Worm (Caenorhabditis elegans) whole organism, late embryonic: ENCODE data around the gene F39G3.3.
A peak's percentile ranks its signal among the peaks of the same experiment; 100 is the strongest.

Experiments
- C08G9.2 ChIP-seq: sonication (generic microtip); optimal IDR thresholded peaks from 2 replicates; lab custom pipeline; 2016; ENCODE audit warnings: mild to moderate bottlenecking, missing genetic modification characterization, moderate library complexity, missing compliant biosample characterization
- C38D4.7 ChIP-seq: fragments of 200-800 bp; sonication (Bioruptor generic); optimal IDR thresholded peaks from 2 replicates; lab custom pipeline; 2018; ENCODE audit warnings: mild to moderate bottlenecking, missing genetic modification characterization, moderate library complexity, missing compliant biosample characterization
- F13H6.1 ChIP-seq: sonication (generic microtip); optimal IDR thresholded peaks from 2 replicates; lab custom pipeline; 2016; ENCODE audit warnings: missing genetic modification characterization, missing compliant biosample characterization
- K02D7.2 ChIP-seq: sonication (generic microtip); optimal IDR thresholded peaks from 2 replicates; lab custom pipeline; 2017; ENCODE audit warnings: mild to moderate bottlenecking, missing genetic modification characterization, missing compliant biosample characterization
- K09A11.1 ChIP-seq: sonication (generic microtip); optimal IDR thresholded peaks from 2 replicates; lab custom pipeline; 2017; ENCODE audit warnings: antibody characterized with exemption, mild to moderate bottlenecking, missing genetic modification characterization, missing compliant biosample characterization; ENCODE audit not compliant: insufficient read depth
- T23F11.4 ChIP-seq: fragments of 200-800 bp; sonication (Bioruptor generic); optimal IDR thresholded peaks from 2 replicates; lab custom pipeline; 2018; ENCODE audit warnings: mild to moderate bottlenecking, missing genetic modification characterization, missing compliant biosample characterization
- Y22D7AL.16 ChIP-seq: sonication (generic microtip); optimal IDR thresholded peaks from 2 replicates; lab custom pipeline; 2016; ENCODE audit warnings: missing genetic modification characterization, missing compliant biosample characterization
- ceh-18 ChIP-seq: sonication (generic microtip); optimal IDR thresholded peaks from 2 replicates; lab custom pipeline; 2016; ENCODE audit warnings: missing genetic modification characterization, missing compliant biosample characterization
- ceh-2 ChIP-seq: sonication (generic microtip); optimal IDR thresholded peaks from 2 replicates; lab custom pipeline; 2016; ENCODE audit warnings: missing genotype, missing genetic modification characterization, missing compliant biosample characterization
- ceh-22 ChIP-seq: sonication (generic microtip); optimal IDR thresholded peaks from 2 replicates; lab custom pipeline; 2017; ENCODE audit warnings: missing biosample characterization, missing genetic modification characterization
- ceh-24 ChIP-seq: sonication (generic microtip); optimal IDR thresholded peaks from 2 replicates; lab custom pipeline; 2016; ENCODE audit warnings: mild to moderate bottlenecking, missing genetic modification characterization, missing compliant biosample characterization
- ceh-34 ChIP-seq: sonication (generic microtip); optimal IDR thresholded peaks from 2 replicates; lab custom pipeline; 2016; ENCODE audit warnings: mild to moderate bottlenecking, missing genetic modification characterization, missing compliant biosample characterization
- ceh-48 ChIP-seq: sonication (generic microtip); optimal IDR thresholded peaks from 2 replicates; lab custom pipeline; 2016; ENCODE audit warnings: missing genetic modification characterization, inconsistent platforms, missing compliant biosample characterization
- ceh-9 ChIP-seq: sonication (generic microtip); optimal IDR thresholded peaks from 2 replicates; lab custom pipeline; 2016; ENCODE audit warnings: mild to moderate bottlenecking, missing genetic modification characterization, inconsistent platforms, missing compliant biosample characterization
- dmd-4 ChIP-seq: sonication (generic microtip); optimal IDR thresholded peaks from 2 replicates; lab custom pipeline; 2016; ENCODE audit warnings: borderline replicate concordance, missing genetic modification characterization, missing compliant biosample characterization
- elt-2 ChIP-seq: sonication (generic microtip); optimal IDR thresholded peaks from 2 replicates; lab custom pipeline; 2016; ENCODE audit warnings: missing genetic modification reagents, missing genetic modification characterization, missing compliant biosample characterization
- elt-4 ChIP-seq: sonication (generic microtip); optimal IDR thresholded peaks from 2 replicates; lab custom pipeline; 2016; ENCODE audit warnings: missing genetic modification characterization, missing compliant biosample characterization
- ets-4 ChIP-seq: sonication (generic microtip); optimal IDR thresholded peaks from 2 replicates; lab custom pipeline; 2016; ENCODE audit warnings: missing genetic modification characterization, missing compliant biosample characterization
- eyg-1 ChIP-seq: sonication (generic microtip); optimal IDR thresholded peaks from 2 replicates; lab custom pipeline; 2016; ENCODE audit warnings: missing genotype, missing genetic modification characterization, missing compliant biosample characterization
- hlh-6 ChIP-seq: sonication (generic microtip); optimal IDR thresholded peaks from 2 replicates; lab custom pipeline; 2016; ENCODE audit warnings: missing genotype, missing genetic modification characterization, missing compliant biosample characterization
- hlh-8 ChIP-seq: sonication (generic microtip); optimal IDR thresholded peaks from 2 replicates; lab custom pipeline; 2016; ENCODE audit warnings: missing genotype, missing genetic modification characterization, missing compliant biosample characterization
- lim-6 ChIP-seq: sonication (generic microtip); optimal IDR thresholded peaks from 2 replicates; lab custom pipeline; 2016; ENCODE audit warnings: missing genetic modification characterization, missing compliant biosample characterization
- lin-11 ChIP-seq: fragments of 200-800 bp; sonication (Bioruptor generic); optimal IDR thresholded peaks from 2 replicates; lab custom pipeline; 2018; ENCODE audit warnings: mild to moderate bottlenecking, missing genetic modification characterization, missing compliant biosample characterization
- mec-3 ChIP-seq: sonication (generic microtip); optimal IDR thresholded peaks from 2 replicates; lab custom pipeline; 2016; ENCODE audit warnings: borderline replicate concordance, missing genetic modification characterization, missing compliant biosample characterization
- nhr-232 ChIP-seq: sonication (generic microtip); optimal IDR thresholded peaks from 2 replicates; lab custom pipeline; 2016; ENCODE audit warnings: missing genetic modification characterization, missing compliant biosample characterization
- npax-4 ChIP-seq: sonication (generic microtip); optimal IDR thresholded peaks from 2 replicates; lab custom pipeline; 2016; ENCODE audit warnings: missing genetic modification characterization, missing compliant biosample characterization
- odd-2 ChIP-seq: sonication (generic microtip); optimal IDR thresholded peaks from 2 replicates; lab custom pipeline; 2017; ENCODE audit warnings: antibody characterized with exemption, mild to moderate bottlenecking, missing genetic modification characterization, missing compliant biosample characterization
- pag-3 ChIP-seq: sonication (generic microtip); optimal IDR thresholded peaks from 2 replicates; lab custom pipeline; 2016; ENCODE audit warnings: missing compliant biosample characterization, missing genetic modification characterization, borderline replicate concordance
- pat-9 ChIP-seq: fragments of 200-800 bp; sonication (Bioruptor generic); optimal IDR thresholded peaks from 2 replicates; lab custom pipeline; 2018; ENCODE audit warnings: mild to moderate bottlenecking, missing genetic modification characterization, moderate library complexity, missing compliant biosample characterization
- pax-1 ChIP-seq: fragments of 150-350 bp; optimal IDR thresholded peaks from 2 replicates; lab custom pipeline; 2014; ENCODE audit warnings: missing biosample characterization, missing genetic modification characterization
- pha-2 ChIP-seq: sonication (generic microtip); optimal IDR thresholded peaks from 2 replicates; lab custom pipeline; 2017; ENCODE audit warnings: mild to moderate bottlenecking, missing genetic modification characterization, missing compliant biosample characterization
- pqm-1 ChIP-seq: sonication (generic microtip); optimal IDR thresholded peaks from 2 replicates; lab custom pipeline; 2016; ENCODE audit warnings: missing genetic modification characterization, missing compliant biosample characterization
- rnt-1 ChIP-seq: sonication (generic microtip); optimal IDR thresholded peaks from 2 replicates; lab custom pipeline; 2016; ENCODE audit warnings: missing genetic modification characterization, missing compliant biosample characterization
- syd-9 ChIP-seq: sonication (generic microtip); optimal IDR thresholded peaks from 2 replicates; lab custom pipeline; 2016; ENCODE audit warnings: mild to moderate bottlenecking, missing genetic modification characterization, moderate library complexity, missing compliant biosample characterization
- tbx-7 ChIP-seq: sonication (generic microtip); optimal IDR thresholded peaks from 2 replicates; lab custom pipeline; 2016; ENCODE audit warnings: missing genotype, missing genetic modification characterization, missing compliant biosample characterization
- unc-86 ChIP-seq: sonication (generic microtip); optimal IDR thresholded peaks from 2 replicates; lab custom pipeline; 2016; ENCODE audit warnings: missing genetic modification characterization, missing compliant biosample characterization

Gene F39G3.3

DNA sequence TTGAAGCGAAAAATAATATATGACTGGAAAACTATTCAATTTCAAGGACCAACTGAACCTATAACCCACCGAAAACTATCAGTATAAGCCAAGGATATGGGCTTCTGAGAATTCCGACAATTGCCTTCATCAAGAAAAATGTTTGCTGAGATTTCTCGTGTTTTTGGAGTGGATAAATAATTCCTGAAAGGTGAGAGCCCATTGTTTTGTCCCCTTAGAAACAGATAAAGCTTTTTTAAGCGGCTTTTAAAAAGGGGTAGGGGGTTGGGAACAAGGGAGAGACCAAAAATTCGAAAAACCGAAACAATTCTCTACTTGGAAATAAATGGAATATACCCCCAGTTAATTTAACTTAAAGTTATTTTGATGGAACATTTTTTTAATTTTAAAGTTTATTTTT, 34.8 kb downstream of the F39G3.3 start, which contains the start of gene C18G1.8:
TSS of gene C18G1.8 (minus strand) at position 101 of the 400 bp plus-strand sequence.
- TF ChIP-seq K09A11.1 (tag; lab: Kevin White, UChicago) = no peak
- TF ChIP-seq ceh-22 = no peak
- TF ChIP-seq elt-2 = no peak
- no peak for TF ChIP-seq C38D4.7 (GFP tag; lab: Kevin White, UChicago)
- no peak for TF ChIP-seq ceh-9
- TF ChIP-seq ets-4 (tag; lab: Kevin White, UChicago) = no peak
- no peak for TF ChIP-seq mec-3
- TF ChIP-seq K02D7.2 (tag; lab: Kevin White, UChicago) = no peak
- TF ChIP-seq, all 69 proteins: peak for 0

DNA sequence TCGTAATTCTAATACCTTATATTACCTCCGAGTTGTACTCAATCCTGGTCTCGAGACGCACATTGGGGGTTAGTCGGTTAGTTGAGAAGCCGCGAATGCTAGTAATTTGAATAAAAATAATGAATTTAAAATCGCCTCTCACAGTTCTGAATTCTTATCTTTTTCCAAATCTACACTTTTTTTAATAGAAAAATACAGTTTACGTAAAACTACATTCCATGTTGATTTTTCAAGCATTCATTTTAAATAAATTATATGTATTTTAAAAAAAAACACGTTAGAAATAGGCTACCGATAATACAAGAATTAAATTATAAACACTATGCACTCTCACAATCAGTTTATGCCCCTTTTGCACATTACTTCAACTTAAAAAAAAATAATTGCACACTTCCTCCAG, 37.9 kb downstream of the F39G3.3 start, which contains the start of gene C18G1.9:
TSS of gene C18G1.9 (minus strand) at position 101 of the 400 bp plus-strand sequence.
- TF ChIP-seq pag-3 (no peak), eyg-1 (tag; lab: Kevin White, UChicago) (no peak), rnt-1 (tag; lab: Kevin White, UChicago) (no peak), nhr-232 (tag; lab: Kevin White, UChicago) (no peak), C38D4.7 (GFP tag; lab: Kevin White, UChicago) (no peak), syd-9 (tag; lab: Kevin White, UChicago) (no peak), lin-11 (no peak), tbx-7 (tag; lab: Kevin White, UChicago) (no peak), odd-2 (tag; lab: Kevin White, UChicago) (no peak), ceh-18 (tag; lab: Kevin White, UChicago) (no peak), F13H6.1 (tag; lab: Kevin White, UChicago) (no peak), npax-4 (tag; lab: Kevin White, UChicago) (no peak), ceh-24 (tag; lab: Kevin White, UChicago) (no peak), ets-4 (tag; lab: Kevin White, UChicago) (no peak), T23F11.4 (no peak), pat-9 (tag; lab: Kevin White, UChicago) (no peak), dmd-4 (no peak), hlh-8 (no peak)

DNA sequence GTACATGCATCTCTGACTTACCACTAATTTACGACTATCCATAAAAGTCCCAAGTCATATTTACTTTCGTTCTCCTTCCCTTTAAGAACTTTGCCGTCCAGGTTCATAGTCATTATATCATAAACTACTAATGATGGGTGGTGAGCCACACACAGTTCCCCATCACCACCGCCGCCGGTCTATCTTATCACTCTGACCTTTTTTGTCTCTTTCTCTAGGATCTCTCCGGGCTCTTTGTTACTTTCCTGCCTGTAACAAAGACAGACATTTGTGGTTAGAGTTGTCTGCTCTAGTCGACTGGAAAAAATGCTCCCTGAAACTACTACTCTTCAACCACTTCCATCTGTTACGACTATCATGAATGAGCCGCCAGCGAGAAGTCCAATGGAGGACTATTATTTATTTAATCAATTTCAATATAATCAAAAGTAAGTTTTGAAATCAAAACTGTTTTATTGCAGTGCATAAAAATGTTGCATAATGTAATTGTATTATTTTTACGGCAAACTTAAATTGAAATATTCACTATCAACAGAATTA, 38.8 kb downstream of the F39G3.3 start, which contains the start of gene elt-7:
TSS of gene elt-7 (plus strand) at position 263 of the 540 bp plus-strand sequence.
- TF ChIP-seq elt-2 (peak; percentile 52), K09A11.1 (tag; lab: Kevin White, UChicago) (no peak)

DNA sequence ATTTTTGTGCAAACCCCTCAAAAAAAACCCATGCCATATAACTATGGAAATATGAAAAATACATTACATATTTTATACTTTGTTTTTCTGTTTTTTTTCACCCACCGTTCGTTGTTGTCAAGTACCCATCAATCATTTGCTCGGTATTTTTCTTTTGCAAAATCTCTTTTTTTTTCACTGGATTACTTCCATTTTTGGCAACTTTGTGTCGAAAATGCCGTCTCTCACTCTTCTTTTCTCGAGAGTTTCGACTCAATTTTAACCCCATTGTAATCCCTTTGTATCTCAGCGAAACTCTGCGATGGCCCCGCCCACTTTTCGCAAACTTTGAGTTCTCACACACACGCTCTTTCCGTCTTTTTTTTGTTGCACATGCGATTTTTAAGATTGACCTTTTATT, 43.4 kb downstream of the F39G3.3 start:
- TF ChIP-seq hlh-6 (tag; lab: Kevin White, UChicago) (no peak), npax-4 (tag; lab: Kevin White, UChicago) (no peak), pax-1 (tag; lab: Kevin White, UChicago) (no peak), lin-11 (no peak), pqm-1 (no peak), ceh-2 (no peak), pha-2 (tag; lab: Kevin White, UChicago) (no peak), eyg-1 (tag; lab: Kevin White, UChicago) (no peak), lim-6 (no peak), elt-4 (no peak), unc-86 (tag; lab: Kevin White, UChicago) (no peak), ceh-34 (tag; lab: Kevin White, UChicago) (no peak), C08G9.2 (tag; lab: Kevin White, UChicago) (no peak), Y22D7AL.16 (tag; lab: Kevin White, UChicago) (no peak), ceh-48 (tag; lab: Kevin White, UChicago) (no peak)
